Worm (Caenorhabditis elegans) whole organism, L4/young adult: Measurements from ENCODE around the gene ech-8.

Experiments used
- W03F9.2 ChIP-seq: fragments of 150-350 bp; optimal IDR thresholded peaks from 2 replicates; lab custom pipeline; 2014; ENCODE audit warnings: missing biosample characterization, missing genetic modification characterization
- dao-5 ChIP-seq: sonication (generic microtip); optimal IDR thresholded peaks from 2 replicates; lab custom pipeline; 2016; ENCODE audit warnings: missing genotype, missing genetic modification characterization, moderate library complexity, missing compliant biosample characterization
- him-1 ChIP-seq: sonication (generic microtip); optimal IDR thresholded peaks from 2 replicates; lab custom pipeline; 2016; ENCODE audit warnings: missing genotype, missing genetic modification reagents, missing genetic modification characterization, missing compliant biosample characterization

ce11 chrIV:10194345-10194744, 44.6 kb downstream of the ech-8 start, which contains the start of gene ptrg-1:
- TF ChIP-seq him-1 (tag; lab: Kevin White, UChicago) (no peak), dao-5 (tag; lab: Kevin White, UChicago) (no peak), W03F9.2 (tag; lab: Kevin White, UChicago) (no peak)
